Worm (Caenorhabditis elegans): ENCODE measurements around the gene fbxc-17.
"Not testable (repeated sequence)": the region's sequence is repeated elsewhere in the genome, so short reads cannot be mapped to it uniquely, and the experiment has no call there.

DNA sequence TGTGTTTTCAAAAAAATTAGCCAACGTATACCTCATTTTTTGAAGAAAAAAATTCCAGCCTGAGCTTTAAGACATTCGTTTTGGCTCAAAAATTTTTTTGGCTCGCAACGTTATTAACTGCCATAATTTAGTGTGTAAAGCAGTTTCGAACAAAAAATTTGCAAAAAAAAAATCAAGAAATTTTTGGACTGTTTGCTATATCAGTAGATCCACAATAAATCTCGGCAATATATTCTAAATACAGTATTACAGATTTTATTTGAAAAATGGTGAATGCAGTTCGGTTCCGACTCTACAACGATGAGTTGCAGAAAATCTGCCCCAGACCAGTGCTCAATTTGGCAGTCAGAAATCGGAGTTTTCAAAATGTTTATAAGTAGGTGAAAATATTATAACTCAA, 10.9 kb downstream of the fbxc-17 start, which contains the start of gene C32B5.6:
- not testable (repeated sequence) for TF ChIP-seq W03F9.2, him-1 (tag; optimal IDR thresholded peaks at IDR 0.05)
